Worm (Caenorhabditis elegans) whole organism, late embryonic: ENCODE data around the gene erd-2.2.

Source experiments
- C08G9.2 ChIP-seq: sonication (generic microtip); optimal IDR thresholded peaks from 2 replicates; lab custom pipeline; 2016; ENCODE audit warnings: mild to moderate bottlenecking, missing genetic modification characterization, moderate library complexity, missing compliant biosample characterization
- C38D4.7 ChIP-seq: fragments of 200-800 bp; sonication (Bioruptor generic); optimal IDR thresholded peaks from 2 replicates; lab custom pipeline; 2018; ENCODE audit warnings: mild to moderate bottlenecking, missing genetic modification characterization, moderate library complexity, missing compliant biosample characterization
- F13H6.1 ChIP-seq: sonication (generic microtip); optimal IDR thresholded peaks from 2 replicates; lab custom pipeline; 2016; ENCODE audit warnings: missing genetic modification characterization, missing compliant biosample characterization
- ahr-1 ChIP-seq: sonication (generic microtip); optimal IDR thresholded peaks from 2 replicates; lab custom pipeline; 2016; ENCODE audit warnings: missing genetic modification characterization, missing compliant biosample characterization
- ama-1 ChIP-seq: fragments of 150-350 bp; optimal IDR thresholded peaks from 2 replicates; lab custom pipeline; 2014
- ceh-2 ChIP-seq: sonication (generic microtip); optimal IDR thresholded peaks from 2 replicates; lab custom pipeline; 2016; ENCODE audit warnings: missing genotype, missing genetic modification characterization, missing compliant biosample characterization
- ceh-22 ChIP-seq: sonication (generic microtip); optimal IDR thresholded peaks from 2 replicates; lab custom pipeline; 2017; ENCODE audit warnings: missing biosample characterization, missing genetic modification characterization
- ceh-30 ChIP-seq: fragments of 150-350 bp; optimal IDR thresholded peaks from 2 replicates; lab custom pipeline; 2014; ENCODE audit warnings: missing biosample characterization, missing genetic modification characterization
- ceh-34 ChIP-seq: sonication (generic microtip); optimal IDR thresholded peaks from 2 replicates; lab custom pipeline; 2016; ENCODE audit warnings: mild to moderate bottlenecking, missing genetic modification characterization, missing compliant biosample characterization
- ceh-6 ChIP-seq: fragments of 200-800 bp; sonication (Bioruptor generic); optimal IDR thresholded peaks from 2 replicates; lab custom pipeline; 2018; ENCODE audit warnings: mild to moderate bottlenecking, missing genetic modification characterization, missing compliant biosample characterization
- dmd-4 ChIP-seq: sonication (generic microtip); optimal IDR thresholded peaks from 2 replicates; lab custom pipeline; 2016; ENCODE audit warnings: borderline replicate concordance, missing genetic modification characterization, missing compliant biosample characterization
- dve-1 ChIP-seq: sonication (generic microtip); optimal IDR thresholded peaks from 2 replicates; lab custom pipeline; 2017; ENCODE audit warnings: antibody characterized with exemption, mild to moderate bottlenecking, missing genetic modification characterization, missing compliant biosample characterization
- ets-4 ChIP-seq: sonication (generic microtip); optimal IDR thresholded peaks from 2 replicates; lab custom pipeline; 2016; ENCODE audit warnings: missing genetic modification characterization, missing compliant biosample characterization
- eyg-1 ChIP-seq: sonication (generic microtip); optimal IDR thresholded peaks from 2 replicates; lab custom pipeline; 2016; ENCODE audit warnings: missing genotype, missing genetic modification characterization, missing compliant biosample characterization
- fax-1 ChIP-seq: sonication (generic microtip); optimal IDR thresholded peaks from 2 replicates; lab custom pipeline; 2016; ENCODE audit warnings: missing genotype, missing genetic modification characterization, missing compliant biosample characterization
- hlh-13 ChIP-seq: fragments of 200-800 bp; sonication (Bioruptor generic); optimal IDR thresholded peaks from 2 replicates; lab custom pipeline; 2018; ENCODE audit warnings: mild to moderate bottlenecking, missing genetic modification characterization, missing compliant biosample characterization
- hlh-15 ChIP-seq: sonication (generic microtip); optimal IDR thresholded peaks from 2 replicates; lab custom pipeline; 2016; ENCODE audit warnings: missing genetic modification characterization, missing compliant biosample characterization
- hlh-8 ChIP-seq: sonication (generic microtip); optimal IDR thresholded peaks from 2 replicates; lab custom pipeline; 2016; ENCODE audit warnings: missing genotype, missing genetic modification characterization, missing compliant biosample characterization
- mec-3 ChIP-seq: sonication (generic microtip); optimal IDR thresholded peaks from 2 replicates; lab custom pipeline; 2016; ENCODE audit warnings: borderline replicate concordance, missing genetic modification characterization, missing compliant biosample characterization
- nhr-232 ChIP-seq: sonication (generic microtip); optimal IDR thresholded peaks from 2 replicates; lab custom pipeline; 2016; ENCODE audit warnings: missing genetic modification characterization, missing compliant biosample characterization
- odd-2 ChIP-seq: sonication (generic microtip); optimal IDR thresholded peaks from 2 replicates; lab custom pipeline; 2017; ENCODE audit warnings: antibody characterized with exemption, mild to moderate bottlenecking, missing genetic modification characterization, missing compliant biosample characterization
- pag-3 ChIP-seq: sonication (generic microtip); optimal IDR thresholded peaks from 2 replicates; lab custom pipeline; 2016; ENCODE audit warnings: missing compliant biosample characterization, missing genetic modification characterization, borderline replicate concordance
- pat-9 ChIP-seq: fragments of 200-800 bp; sonication (Bioruptor generic); optimal IDR thresholded peaks from 2 replicates; lab custom pipeline; 2018; ENCODE audit warnings: mild to moderate bottlenecking, missing genetic modification characterization, moderate library complexity, missing compliant biosample characterization
- pha-2 ChIP-seq: sonication (generic microtip); optimal IDR thresholded peaks from 2 replicates; lab custom pipeline; 2017; ENCODE audit warnings: mild to moderate bottlenecking, missing genetic modification characterization, missing compliant biosample characterization
- pha-4 ChIP-seq: fragments of 150-350 bp; optimal IDR thresholded peaks from 2 replicates; lab custom pipeline; 2018; ENCODE audit warnings: missing biosample characterization, missing genetic modification reagents, missing genetic modification characterization
- ref-2 ChIP-seq: sonication (generic microtip); optimal IDR thresholded peaks from 2 replicates; lab custom pipeline; 2016; ENCODE audit warnings: missing genetic modification characterization, missing compliant biosample characterization
- rnt-1 ChIP-seq: sonication (generic microtip); optimal IDR thresholded peaks from 2 replicates; lab custom pipeline; 2016; ENCODE audit warnings: missing genetic modification characterization, missing compliant biosample characterization
- sdc-2 ChIP-seq: sonication (generic microtip); optimal IDR thresholded peaks from 2 replicates; lab custom pipeline; 2016; ENCODE audit warnings: missing genotype, missing genetic modification characterization, missing compliant biosample characterization
- syd-9 ChIP-seq: sonication (generic microtip); optimal IDR thresholded peaks from 2 replicates; lab custom pipeline; 2016; ENCODE audit warnings: mild to moderate bottlenecking, missing genetic modification characterization, moderate library complexity, missing compliant biosample characterization
- tbx-7 ChIP-seq: sonication (generic microtip); optimal IDR thresholded peaks from 2 replicates; lab custom pipeline; 2016; ENCODE audit warnings: missing genotype, missing genetic modification characterization, missing compliant biosample characterization
- unc-3 ChIP-seq, 2 experiments: fragments of 200-800 bp in 1 of 2; sonication (Bioruptor generic) in 1 of 2; sonication (generic microtip) in 1 of 2; conservative IDR thresholded peaks in 1 of 2; optimal IDR thresholded peaks in 1 of 2; 2 replicates each; pipeline versions ENCODE4 v1.3.6 to Lab custom; 2016 to 2022; ENCODE audit warnings: missing compliant biosample characterization in 2 of 2, missing genetic modification characterization in 2 of 2, missing genetic modification reagents in 1 of 2
- unc-55 ChIP-seq: sonication (generic microtip); optimal IDR thresholded peaks from 2 replicates; lab custom pipeline; 2017; ENCODE audit warnings: missing biosample characterization, missing genetic modification reagents, missing genetic modification characterization
- unc-86 ChIP-seq: sonication (generic microtip); optimal IDR thresholded peaks from 2 replicates; lab custom pipeline; 2016; ENCODE audit warnings: missing genetic modification characterization, missing compliant biosample characterization

Gene erd-2.2

ce11 chrIII:5930659-5931058 lies 23.8 kb downstream of the erd-2.2 start:
- peak; percentile 26 for TF ChIP-seq unc-55 (GFP tag; lab: Kevin White, UChicago)
- peak; percentile 0 for TF ChIP-seq rnt-1 (tag; lab: Kevin White, UChicago)
- no peak for TF ChIP-seq ceh-2 (tag; lab: Kevin White, UChicago)
- TF ChIP-seq hlh-8 (tag; lab: Kevin White, UChicago), result peak; percentile 25
- TF ChIP-seq, all 69 proteins: peak for 3

- TF ChIP-seq mec-3 (tag; lab: Kevin White, UChicago), result no peak
- no peak for TF ChIP-seq F13H6.1 (tag; lab: Kevin White, UChicago)
- TF ChIP-seq tbx-7 (tag; lab: Kevin White, UChicago), result no peak
- peak; percentile 37 for TF ChIP-seq ceh-34 (tag; lab: Kevin White, UChicago)
- TF ChIP-seq pat-9 (tag; lab: Kevin White, UChicago), result peak; percentile 28
Measured at ce11 chrIII:5931433-5931994, 24.7 kb downstream of the erd-2.2 start, which contains the start of gene EGAP1.5. Gene EGAP1.5 (plus strand): TSS chrIII:5931721.

- TF ChIP-seq unc-3 (GFP tag; conservative IDR thresholded peaks at IDR 0.05; lab: Robert Waterston, UW) (no peak), unc-3 (tag; optimal IDR thresholded peaks at IDR 0.05; lab: Kevin White, UChicago) (no peak), pha-2 (tag; lab: Kevin White, UChicago) (no peak), pag-3 (tag; lab: Kevin White, UChicago) (no peak), ceh-30 (tag; lab: Kevin White, UChicago) (no peak), eyg-1 (tag; lab: Kevin White, UChicago) (no peak), rnt-1 (tag; lab: Kevin White, UChicago) (no peak), unc-86 (tag; lab: Kevin White, UChicago) (no peak), pha-4 (no peak), F13H6.1 (tag; lab: Kevin White, UChicago) (no peak), C38D4.7 (GFP tag; lab: Kevin White, UChicago) (no peak), ceh-6 (GFP tag; lab: Kevin White, UChicago) (no peak), ref-2 (tag; lab: Kevin White, UChicago) (no peak), syd-9 (tag; lab: Kevin White, UChicago) (no peak), dmd-4 (tag; lab: Kevin White, UChicago) (no peak), ceh-22 (no peak), sdc-2 (tag; lab: Kevin White, UChicago) (no peak), ets-4 (no peak)
Measured at ce11 chrIII:5932853-5933252, 26.0 kb downstream of the erd-2.2 start, which contains the start of gene zmp-1. Gene zmp-1 (minus strand): TSS chrIII:5932953.

- TF ChIP-seq hlh-15 (tag; lab: Kevin White, UChicago) (no peak), dve-1 (tag; lab: Kevin White, UChicago) (no peak), tbx-7 (tag; lab: Kevin White, UChicago) (no peak), hlh-13 (GFP tag; lab: Kevin White, UChicago) (no peak), odd-2 (tag; lab: Kevin White, UChicago) (no peak)
Measured at ce11 chrIII:5934138-5934658, 27.3 kb downstream of the erd-2.2 start.

ce11 chrIII:5936992-5937391 lies 30.1 kb downstream of the erd-2.2 start, which contains the start of gene EGAP1.1:
Gene EGAP1.1 (minus strand): TSS chrIII:5937220.
- TF ChIP-seq ama-1 (lab: Kevin White, UChicago) (no peak), C08G9.2 (tag; lab: Kevin White, UChicago) (no peak), ceh-30 (tag; lab: Kevin White, UChicago) (no peak), unc-86 (tag; lab: Kevin White, UChicago) (no peak), dve-1 (tag; lab: Kevin White, UChicago) (no peak), nhr-232 (tag; lab: Kevin White, UChicago) (no peak), syd-9 (tag; lab: Kevin White, UChicago) (no peak), ahr-1 (tag; lab: Kevin White, UChicago) (no peak), fax-1 (no peak)
